Worm (Caenorhabditis elegans): ENCODE data around the gene F35D2.1.

- TF ChIP-seq ceh-13 (GFP tag; optimal IDR thresholded peaks at IDR 0.05) (no peak), hmbx-1 (tag; optimal IDR thresholded peaks at IDR 0.05) (no peak), ama-1 (optimal IDR thresholded peaks at IDR 0.05) (no peak), hmg-4 (GFP tag; optimal IDR thresholded peaks at IDR 0.05) (no peak), B0310.2 (tag; optimal IDR thresholded peaks at IDR 0.05) (no peak), tra-4 (tag; optimal IDR thresholded peaks at IDR 0.05) (no peak), tbx-11 (GFP tag; IDR thresholded peaks at IDR 0.05) (no peak)
Measured at ce11 chrII:7531478-7531877, 44.2 kb upstream of the F35D2.1 start.

Data from whole organism, early embryonic.